Worm (Caenorhabditis elegans) whole organism, L1 larva: ENCODE measurements around the gene T10B10.9.

Source experiments
- Y116A8C.19 ChIP-seq: sonication (generic microtip); optimal IDR thresholded peaks from 2 replicates; lab custom pipeline; 2016; ENCODE audit warnings: missing compliant biosample characterization, missing genetic modification characterization, borderline replicate concordance
- alr-1 ChIP-seq: fragments of 200-800 bp; sonication (Bioruptor generic); optimal IDR thresholded peaks from 2 replicates; lab custom pipeline; 2018; ENCODE audit warnings: borderline replicate concordance, mild to moderate bottlenecking, missing genetic modification characterization, missing compliant biosample characterization
- aly-2 ChIP-seq: fragments of 150-350 bp; optimal IDR thresholded peaks from 2 replicates; lab custom pipeline; 2014; ENCODE audit warnings: missing biosample characterization, missing genetic modification characterization
- ama-1 ChIP-seq: fragments of 150-350 bp; optimal IDR thresholded peaks from 2 replicates; lab custom pipeline; 2014
- blmp-1 ChIP-seq: fragments of 150-350 bp; optimal IDR thresholded peaks from 2 replicates; lab custom pipeline; 2014; ENCODE audit warnings: missing biosample characterization, missing genetic modification characterization
- ceh-8 ChIP-seq: fragments of 200-800 bp; sonication (Bioruptor generic); optimal IDR thresholded peaks from 2 replicates; lab custom pipeline; 2018; ENCODE audit warnings: mild to moderate bottlenecking, missing genetic modification characterization, moderate library complexity, missing compliant biosample characterization
- ceh-82 ChIP-seq, 3 experiments: fragments of 150-350 bp in 1 of 3; sonication (generic microtip) in 2 of 3; optimal IDR thresholded peaks; 2 replicates each; lab custom pipeline; 2014 to 2017; ENCODE audit warnings: missing biosample characterization in 3 of 3, missing genetic modification characterization in 3 of 3
- dpl-1 ChIP-seq, 3 experiments: fragments of 150-350 bp in 2 of 3; sonication (generic microtip) in 1 of 3; optimal IDR thresholded peaks; 2 replicates each; lab custom pipeline; 2014 to 2017; ENCODE audit warnings: missing biosample characterization in 3 of 3, missing genetic modification characterization in 3 of 3, missing genetic modification reagents in 3 of 3
- dsc-1 ChIP-seq: sonication (generic microtip); optimal IDR thresholded peaks from 2 replicates; lab custom pipeline; 2016; ENCODE audit warnings: mild to moderate bottlenecking, missing genetic modification characterization, missing compliant biosample characterization
- efl-1 ChIP-seq, 4 experiments: fragments of 150-350 bp; optimal IDR thresholded peaks in 3 of 4; peaks in 1 of 4; 1 replicate in 1 of 4; 2 replicates in 3 of 4; lab custom pipeline; 2014; ENCODE audit warnings: missing biosample characterization in 2 of 4, missing genetic modification characterization in 2 of 4, missing genetic modification reagents in 2 of 4
- egl-13 ChIP-seq: sonication (generic microtip); optimal IDR thresholded peaks from 2 replicates; lab custom pipeline; 2016; ENCODE audit warnings: missing genotype, missing genetic modification reagents, missing genetic modification characterization, missing compliant biosample characterization
- elt-2 ChIP-seq: sonication (generic microtip); optimal IDR thresholded peaks from 2 replicates; lab custom pipeline; 2016; ENCODE audit warnings: missing genetic modification characterization, mild to moderate bottlenecking, inconsistent platforms, missing compliant biosample characterization, missing genetic modification reagents
- elt-3 ChIP-seq, 6 experiments: fragments of 150-350 bp in 1 of 6; sonication (generic microtip); optimal IDR thresholded peaks; 2 replicates each; lab custom pipeline; 2017 to 2018; ENCODE audit warnings: missing biosample characterization in 6 of 6, missing genetic modification characterization in 6 of 6, inconsistent platforms in 1 of 6
- fkh-10 ChIP-seq: sonication (generic microtip); optimal IDR thresholded peaks from 2 replicates; lab custom pipeline; 2017; ENCODE audit warnings: missing biosample characterization, missing genetic modification reagents, missing genetic modification characterization
- fkh-8 ChIP-seq: sonication (generic microtip); optimal IDR thresholded peaks from 2 replicates; lab custom pipeline; 2016; ENCODE audit warnings: mild to moderate bottlenecking, missing genetic modification characterization, missing compliant biosample characterization
- grh-1 ChIP-seq: fragments of 200-800 bp; sonication (Bioruptor generic); IDR thresholded peaks from 2 replicates; pipeline ENCODE4 v1.3.6; 2022; ENCODE audit warnings: missing genetic modification reagents, missing genetic modification characterization, missing compliant biosample characterization
- hpl-2 ChIP-seq: fragments of 150-350 bp; optimal IDR thresholded peaks from 2 replicates; lab custom pipeline; 2014; ENCODE audit warnings: missing biosample characterization, missing genetic modification reagents, missing genetic modification characterization
- jun-1 ChIP-seq: fragments of 150-350 bp; optimal IDR thresholded peaks from 2 replicates; lab custom pipeline; 2014; ENCODE audit warnings: missing biosample characterization, missing genetic modification reagents, missing genetic modification characterization
- lin-14 ChIP-seq: fragments of 200-800 bp; sonication (Bioruptor generic); optimal IDR thresholded peaks from 2 replicates; lab custom pipeline; 2018; ENCODE audit warnings: mild to moderate bottlenecking, missing genetic modification characterization, moderate library complexity, missing compliant biosample characterization
- lin-15B ChIP-seq: fragments of 150-350 bp; sonication (generic microtip); optimal IDR thresholded peaks from 3 replicates; lab custom pipeline; 2014; ENCODE audit warnings: missing biosample characterization, missing genetic modification characterization
- lin-39 ChIP-seq: fragments of 150-350 bp; optimal IDR thresholded peaks from 2 replicates; lab custom pipeline; 2014; ENCODE audit warnings: missing biosample characterization, missing genetic modification reagents, missing genetic modification characterization
- lsy-2 ChIP-seq, 2 experiments: fragments of 150-350 bp; optimal IDR thresholded peaks; 2 replicates each; lab custom pipeline; 2014; ENCODE audit warnings: missing biosample characterization in 2 of 2, missing genetic modification characterization in 2 of 2
- mdl-1 ChIP-seq, 2 experiments: fragments of 150-350 bp; optimal IDR thresholded peaks; 2 replicates each; lab custom pipeline; 2014 to 2017; ENCODE audit warnings: missing biosample characterization in 2 of 2, missing genetic modification characterization in 2 of 2, inconsistent platforms in 1 of 2
- mep-1 ChIP-seq: fragments of 150-350 bp; optimal IDR thresholded peaks from 2 replicates; lab custom pipeline; 2014; ENCODE audit warnings: missing biosample characterization, missing genetic modification characterization
- nhr-12 ChIP-seq: sonication (generic microtip); optimal IDR thresholded peaks from 2 replicates; lab custom pipeline; 2017; ENCODE audit warnings: missing biosample characterization, missing genetic modification characterization
- nhr-19 ChIP-seq: fragments of 200-800 bp; sonication (Bioruptor generic); conservative IDR thresholded peaks from 2 replicates; pipeline ENCODE4 v1.3.6; 2022; ENCODE audit warnings: missing genetic modification characterization, missing compliant biosample characterization
- nhr-20 ChIP-seq: sonication (generic microtip); optimal IDR thresholded peaks from 2 replicates; lab custom pipeline; 2016; ENCODE audit warnings: mild to moderate bottlenecking, missing genetic modification characterization, missing compliant biosample characterization
- nhr-47 ChIP-seq: sonication (generic microtip); optimal IDR thresholded peaks from 2 replicates; lab custom pipeline; 2016; ENCODE audit warnings: mild to moderate bottlenecking, missing genetic modification characterization, moderate library complexity, missing compliant biosample characterization
- nhr-71 ChIP-seq: sonication (generic microtip); optimal IDR thresholded peaks from 2 replicates; lab custom pipeline; 2016; ENCODE audit warnings: mild to moderate bottlenecking, missing genetic modification characterization, moderate library complexity, missing compliant biosample characterization
- nhr-85 ChIP-seq: sonication (generic microtip); peaks from one replicate; lab custom pipeline; 2016; ENCODE audit warnings: missing genetic modification characterization, inconsistent platforms, missing compliant biosample characterization
- nhr-90 ChIP-seq: sonication (generic microtip); optimal IDR thresholded peaks from 2 replicates; lab custom pipeline; 2016; ENCODE audit warnings: mild to moderate bottlenecking, missing genetic modification characterization, missing compliant biosample characterization; ENCODE audit not compliant: poor library complexity
- rnt-1 ChIP-seq: sonication (generic microtip); optimal IDR thresholded peaks from 2 replicates; lab custom pipeline; 2016; ENCODE audit warnings: mild to moderate bottlenecking, missing genetic modification characterization, moderate library complexity, missing compliant biosample characterization
- snu-23 ChIP-seq: sonication (generic microtip); optimal IDR thresholded peaks from 2 replicates; lab custom pipeline; 2016; ENCODE audit warnings: missing genetic modification characterization, missing compliant biosample characterization
- tbx-2 ChIP-seq: sonication (generic microtip); optimal IDR thresholded peaks from 2 replicates; lab custom pipeline; 2016; ENCODE audit warnings: missing genetic modification characterization, missing compliant biosample characterization
- unc-62 ChIP-seq: fragments of 150-350 bp; optimal IDR thresholded peaks from 2 replicates; lab custom pipeline; 2014; ENCODE audit warnings: missing biosample characterization, missing genetic modification reagents, missing genetic modification characterization
- unc-86 ChIP-seq: sonication (generic microtip); optimal IDR thresholded peaks from 2 replicates; lab custom pipeline; 2016; ENCODE audit warnings: missing genetic modification characterization, missing compliant biosample characterization
- zag-1 ChIP-seq: fragments of 150-350 bp; optimal IDR thresholded peaks from 2 replicates; lab custom pipeline; 2014; ENCODE audit warnings: missing biosample characterization, missing genetic modification characterization

T10B10.9 gene

DNA sequence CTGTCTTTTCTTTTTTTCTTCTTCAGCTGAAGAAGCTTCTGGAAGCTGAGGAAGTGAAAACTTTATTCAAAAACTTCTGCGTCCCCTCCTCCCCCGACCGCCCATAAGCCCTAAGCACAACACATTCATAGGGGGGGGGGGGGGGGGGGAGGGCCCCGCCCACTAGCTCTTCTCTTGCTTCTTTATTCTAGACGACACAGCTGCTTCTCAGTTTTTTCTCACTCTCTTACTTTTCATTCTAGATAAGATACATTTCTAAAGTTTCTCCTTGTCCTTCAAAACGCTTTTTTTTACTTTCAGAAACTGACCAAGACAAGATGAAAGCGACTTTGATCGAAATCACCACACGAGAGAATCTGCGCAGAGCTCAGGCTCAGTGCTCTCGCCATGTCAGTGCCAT, 25.6 kb downstream of the T10B10.9 start, which contains the start of gene T10B10.4:
Gene T10B10.4, plus strand, starts transcription at position 301 of the 400 bp plus-strand sequence.
- TF ChIP-seq Y116A8C.19 (tag; lab: Kevin White, UChicago) (no peak), aly-2 (tag; lab: Kevin White, UChicago) (no peak), dpl-1 (GFP tag; optimal IDR thresholded peaks at IDR 0.05; lab: Kevin White, UChicago) (no peak), hpl-2 (no peak), blmp-1 (tag; lab: Kevin White, UChicago) (no peak)

- TF ChIP-seq efl-1 (optimal IDR thresholded peaks at IDR 0.05; lab: Kevin White, UChicago) (no peak), efl-1 (GFP tag; optimal IDR thresholded peaks at IDR 0.05 in 1 of 2; lab: Kevin White, UChicago) (peak in 1 of 2 experiments; percentile 38), lin-14 (GFP tag; lab: Kevin White, UChicago) (peak; percentile 38), ceh-8 (GFP tag; lab: Kevin White, UChicago) (no peak)
Observed at ce11 chrX:15191370-15191769, 27.2 kb downstream of the T10B10.9 start.

DNA sequence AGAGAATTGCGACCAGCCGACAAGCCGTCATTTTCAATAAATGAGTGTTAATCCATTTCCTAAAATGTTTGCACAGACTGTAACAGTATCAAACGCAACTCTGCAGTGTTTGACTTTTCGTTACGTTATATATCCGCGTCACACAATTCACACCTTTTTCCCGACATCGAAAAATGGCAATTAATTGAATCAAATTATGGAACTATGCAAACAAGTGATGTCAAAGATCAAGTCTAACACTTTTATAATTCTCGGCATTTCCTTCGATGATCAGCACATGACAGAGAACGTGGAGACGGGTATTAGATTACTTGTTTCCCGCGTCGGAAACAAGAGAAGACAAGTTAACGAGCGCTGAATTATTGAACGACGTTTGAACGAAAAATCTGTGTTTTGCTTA, 30.1 kb downstream of the T10B10.9 start, which contains the start of gene phat-6:
Gene phat-6, minus strand, starts transcription at position 101 of the 400 bp plus-strand sequence.
- TF ChIP-seq Y116A8C.19 (tag; lab: Kevin White, UChicago): no peak
- TF ChIP-seq unc-62 (GFP tag; lab: Kevin White, UChicago): no peak
- TF ChIP-seq tbx-2 (tag; lab: Kevin White, UChicago): peak; percentile 23
- TF ChIP-seq nhr-71: peak; percentile 50
- peak; percentile 20 for TF ChIP-seq nhr-47
- peak; percentile 3 for TF ChIP-seq fkh-8 (tag; lab: Kevin White, UChicago)
- TF ChIP-seq unc-86 (tag; lab: Kevin White, UChicago): peak; percentile 12
- peak; percentile 27 for TF ChIP-seq lin-14 (GFP tag; lab: Kevin White, UChicago)

DNA sequence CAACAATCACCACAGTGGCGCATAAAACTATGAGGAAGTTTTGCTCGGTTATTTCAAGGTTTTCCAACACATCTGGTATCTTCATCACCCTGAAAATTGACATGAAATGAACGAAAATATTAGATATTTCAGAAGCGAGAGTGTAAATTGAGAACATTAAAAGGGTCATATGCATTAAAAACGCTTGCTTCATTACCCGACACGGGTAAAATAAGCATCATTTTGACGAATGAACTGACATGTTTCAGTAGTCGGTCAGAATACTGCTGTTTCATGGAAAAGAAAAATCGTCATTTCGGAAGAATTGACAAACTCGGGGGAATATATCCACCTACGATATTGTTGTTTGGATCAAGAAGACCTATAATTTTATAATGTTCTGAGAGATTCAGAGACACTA, 34.8 kb downstream of the T10B10.9 start, which contains the start of gene snt-7:
Gene snt-7, minus strand, starts transcription at position 101 of the 400 bp plus-strand sequence.
- TF ChIP-seq grh-1 (GFP tag; lab: Robert Waterston, UW) (no peak), aly-2 (tag; lab: Kevin White, UChicago) (no peak), lsy-2 (tag; optimal IDR thresholded peaks at IDR 0.05; lab: Kevin White, UChicago) (no peak)
- TF ChIP-seq, all 84 proteins: peak for 0

DNA sequence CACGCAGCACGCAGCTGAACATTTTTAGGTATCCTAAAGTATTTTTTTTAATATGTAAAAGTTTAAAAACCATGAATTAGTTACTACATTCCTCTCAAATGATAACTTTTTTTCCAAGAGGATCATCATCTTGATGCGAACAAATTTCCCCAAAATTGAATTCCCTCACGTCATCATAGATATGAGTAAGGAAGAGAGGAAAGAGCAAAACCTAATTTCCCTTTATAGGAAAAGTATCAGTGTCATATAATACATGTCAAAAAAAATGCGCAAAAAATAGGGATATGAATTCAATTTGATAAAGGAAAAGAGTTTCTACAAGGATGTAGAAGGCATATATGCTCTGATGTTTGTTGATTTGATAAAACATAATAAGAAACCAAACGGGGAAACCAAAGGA, 35.9 kb downstream of the T10B10.9 start:
- TF ChIP-seq ama-1 (lab: Kevin White, UChicago) (no peak), fkh-10 (GFP tag; lab: Kevin White, UChicago) (peak; percentile 56), zag-1 (tag; lab: Kevin White, UChicago) (no peak), dsc-1 (tag; lab: Kevin White, UChicago) (no peak), nhr-12 (tag; lab: Kevin White, UChicago) (no peak), lin-39 (tag; lab: Kevin White, UChicago) (no peak), dpl-1 (GFP tag; optimal IDR thresholded peaks at IDR 0.05; lab: Kevin White, UChicago) (no peak), alr-1 (tag; lab: Kevin White, UChicago) (no peak), lin-14 (GFP tag; lab: Kevin White, UChicago) (peak; percentile 33)

ce11 chrX:15200720-15201119, 36.5 kb downstream of the T10B10.9 start:
- TF ChIP-seq ceh-82 (tag; optimal IDR thresholded peaks at IDR 0.05; lab: Kevin White, UChicago) (no peak), nhr-12 (tag; lab: Kevin White, UChicago) (no peak), rnt-1 (tag; lab: Kevin White, UChicago) (peak; percentile 46), nhr-20 (tag; lab: Kevin White, UChicago) (peak; percentile 56), nhr-85 (no peak), mdl-1 (tag; optimal IDR thresholded peaks at IDR 0.05; lab: Kevin White, UChicago) (peak in 1 of 2 experiments; percentile 52), blmp-1 (tag; lab: Kevin White, UChicago) (peak; percentile 14), nhr-90 (tag; lab: Kevin White, UChicago) (peak; percentile 70), nhr-47 (peak; percentile 58), lsy-2 (tag; optimal IDR thresholded peaks at IDR 0.05; lab: Kevin White, UChicago) (peak in 1 of 2 experiments; percentile 41), dsc-1 (tag; lab: Kevin White, UChicago) (peak; percentile 23), mep-1 (tag; lab: Kevin White, UChicago) (peak; percentile 24), snu-23 (GFP tag; lab: Kevin White, UChicago) (peak; percentile 63), elt-2 (tag; lab: Kevin White, UChicago) (peak; percentile 52), nhr-71 (peak; percentile 44), elt-3 (tag; optimal IDR thresholded peaks at IDR 0.05; lab: Kevin White, UChicago) (peak in 2 of 6 experiments; percentile 22 to 55), egl-13 (tag; lab: Kevin White, UChicago) (no peak), dpl-1 (GFP tag; optimal IDR thresholded peaks at IDR 0.05; lab: Kevin White, UChicago) (no peak), nhr-19 (GFP tag; lab: Robert Waterston, UW) (peak; percentile 60), lin-14 (GFP tag; lab: Kevin White, UChicago) (peak; percentile 13), grh-1 (GFP tag; lab: Robert Waterston, UW) (0 out of 2 replicates have a peak, but pooled peaks have one; percentile 26), lin-15B (tag; lab: Kevin White, UChicago) (peak; percentile 6), jun-1 (tag; lab: Kevin White, UChicago) (peak; percentile 20), efl-1 (optimal IDR thresholded peaks at IDR 0.05; lab: Kevin White, UChicago) (peak in 1 of 2 experiments; percentile 9), efl-1 (GFP tag; optimal IDR thresholded peaks at IDR 0.05 in 1 of 2; lab: Kevin White, UChicago) (peak in 1 of 2 experiments; percentile 14)
